Worm (Caenorhabditis elegans) whole organism, mixed stage, embryonic: Measurements from ENCODE around the gene catp-6.

Experiments used
- ces-1 ChIP-seq: fragments of 150-350 bp; optimal IDR thresholded peaks from 2 replicates; lab custom pipeline; 2014; ENCODE audit warnings: missing biosample characterization, missing genetic modification reagents, missing genetic modification characterization
- lin-13 ChIP-seq: fragments of 150-350 bp; optimal IDR thresholded peaks from 2 replicates; lab custom pipeline; 2014; ENCODE audit warnings: missing biosample characterization, missing genetic modification characterization
- lin-32 ChIP-seq: fragments of 200-800 bp; sonication (Bioruptor generic); optimal IDR thresholded peaks from 2 replicates; lab custom pipeline; 2018; ENCODE audit warnings: mild to moderate bottlenecking, missing genetic modification characterization, missing compliant biosample characterization
- nhr-28 ChIP-seq: fragments of 150-350 bp; optimal IDR thresholded peaks from 2 replicates; lab custom pipeline; 2014; ENCODE audit warnings: missing biosample characterization, missing genetic modification characterization
- nhr-76 ChIP-seq: sonication (generic microtip); optimal IDR thresholded peaks from 2 replicates; lab custom pipeline; 2017; ENCODE audit warnings: missing biosample characterization, missing genetic modification characterization
- pha-4 ChIP-seq: fragments of 150-350 bp; optimal IDR thresholded peaks from 2 replicates; lab custom pipeline; 2018; ENCODE audit warnings: missing biosample characterization, missing genetic modification reagents, missing genetic modification characterization
- tbx-8 ChIP-seq: fragments of 200-800 bp; sonication (Bioruptor generic); optimal IDR thresholded peaks from 2 replicates; lab custom pipeline; 2018; ENCODE audit warnings: mild to moderate bottlenecking, missing genetic modification characterization, moderate library complexity, missing compliant biosample characterization

DNA sequence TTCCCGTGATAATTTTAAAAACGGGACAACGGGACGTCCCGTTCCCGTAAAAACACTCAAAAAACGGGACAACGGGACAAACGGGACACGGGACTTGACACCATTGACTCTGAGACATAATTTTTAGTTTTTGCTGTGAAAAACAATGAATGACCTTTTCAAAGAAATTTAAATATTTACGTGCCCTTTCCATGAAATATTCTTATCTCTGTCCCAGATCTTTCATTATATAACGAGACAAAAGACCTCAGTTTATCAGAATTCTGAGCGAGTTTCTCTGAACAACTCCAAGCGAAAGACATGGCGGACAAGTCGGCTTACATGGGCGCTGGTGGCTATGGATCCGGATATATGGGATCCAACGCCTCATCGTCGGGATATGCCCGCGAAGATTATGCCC, 19.4 kb upstream of the catp-6 start, which contains the start of gene nspd-2:
- no peak for TF ChIP-seq nhr-28 (tag; lab: Kevin White, UChicago)
- TF ChIP-seq ces-1 (GFP tag; lab: Kevin White, UChicago) = no peak
- TF ChIP-seq lin-32 (GFP tag; lab: Kevin White, UChicago) = no peak
- no peak for TF ChIP-seq tbx-8 (GFP tag; lab: Kevin White, UChicago)
- TF ChIP-seq pha-4 (tag; lab: Kevin White, UChicago) = no peak
- no peak for TF ChIP-seq lin-13 (tag; lab: Kevin White, UChicago)
- no peak for TF ChIP-seq nhr-76 (tag; lab: Kevin White, UChicago)
